Worm (Caenorhabditis elegans) whole organism, L1 larva: ENCODE data around the gene rad-50.

ENCODE experiments used
- C04F5.9 ChIP-seq: sonication (generic microtip); optimal IDR thresholded peaks from 2 replicates; lab custom pipeline; 2016; ENCODE audit warnings: missing genetic modification characterization, missing compliant biosample characterization
- Y116A8C.19 ChIP-seq: sonication (generic microtip); optimal IDR thresholded peaks from 2 replicates; lab custom pipeline; 2016; ENCODE audit warnings: missing compliant biosample characterization, missing genetic modification characterization, borderline replicate concordance
- alr-1 ChIP-seq: fragments of 200-800 bp; sonication (Bioruptor generic); optimal IDR thresholded peaks from 2 replicates; lab custom pipeline; 2018; ENCODE audit warnings: borderline replicate concordance, mild to moderate bottlenecking, missing genetic modification characterization, missing compliant biosample characterization
- ceh-63 ChIP-seq: fragments of 200-800 bp; sonication (Bioruptor generic); optimal IDR thresholded peaks from 2 replicates; lab custom pipeline; 2018; ENCODE audit warnings: mild to moderate bottlenecking, missing genetic modification characterization, missing compliant biosample characterization
- ceh-8 ChIP-seq: fragments of 200-800 bp; sonication (Bioruptor generic); optimal IDR thresholded peaks from 2 replicates; lab custom pipeline; 2018; ENCODE audit warnings: mild to moderate bottlenecking, missing genetic modification characterization, moderate library complexity, missing compliant biosample characterization
- ceh-88 ChIP-seq: fragments of 200-800 bp; sonication (Bioruptor generic); IDR thresholded peaks from 2 replicates; pipeline ENCODE4 v1.3.6; 2022; ENCODE audit warnings: missing genetic modification characterization, missing compliant biosample characterization
- ces-1 ChIP-seq: fragments of 150-350 bp; optimal IDR thresholded peaks from 2 replicates; lab custom pipeline; 2014; ENCODE audit warnings: missing biosample characterization, missing genetic modification reagents, missing genetic modification characterization
- dsc-1 ChIP-seq: sonication (generic microtip); optimal IDR thresholded peaks from 2 replicates; lab custom pipeline; 2016; ENCODE audit warnings: mild to moderate bottlenecking, missing genetic modification characterization, missing compliant biosample characterization
- efl-1 ChIP-seq, 4 experiments: fragments of 150-350 bp; optimal IDR thresholded peaks in 3 of 4; peaks in 1 of 4; 1 replicate in 1 of 4; 2 replicates in 3 of 4; lab custom pipeline; 2014; ENCODE audit warnings: missing biosample characterization in 2 of 4, missing genetic modification characterization in 2 of 4, missing genetic modification reagents in 2 of 4
- efl-3 ChIP-seq: fragments of 200-800 bp; sonication (Bioruptor generic); optimal IDR thresholded peaks from 2 replicates; lab custom pipeline; 2018; ENCODE audit warnings: mild to moderate bottlenecking, missing genetic modification characterization, missing compliant biosample characterization
- elt-2 ChIP-seq: sonication (generic microtip); optimal IDR thresholded peaks from 2 replicates; lab custom pipeline; 2016; ENCODE audit warnings: missing genetic modification characterization, mild to moderate bottlenecking, inconsistent platforms, missing compliant biosample characterization, missing genetic modification reagents
- elt-3 ChIP-seq, 6 experiments: fragments of 150-350 bp in 1 of 6; sonication (generic microtip); optimal IDR thresholded peaks; 2 replicates each; lab custom pipeline; 2017 to 2018; ENCODE audit warnings: missing biosample characterization in 6 of 6, missing genetic modification characterization in 6 of 6, inconsistent platforms in 1 of 6
- fos-1 ChIP-seq: fragments of 150-350 bp; optimal IDR thresholded peaks from 2 replicates; lab custom pipeline; 2014; ENCODE audit warnings: missing biosample characterization, missing genetic modification characterization
- hlh-17 ChIP-seq: fragments of 200-800 bp; sonication (Bioruptor generic); optimal IDR thresholded peaks from 2 replicates; lab custom pipeline; 2018; ENCODE audit warnings: missing genetic modification characterization, mild to moderate bottlenecking, missing compliant biosample characterization, moderate library complexity, borderline replicate concordance
- hlh-4 ChIP-seq: sonication (generic microtip); optimal IDR thresholded peaks from 2 replicates; lab custom pipeline; 2016; ENCODE audit warnings: mild to moderate bottlenecking, missing genetic modification characterization, missing compliant biosample characterization
- hpl-2 ChIP-seq: fragments of 150-350 bp; optimal IDR thresholded peaks from 2 replicates; lab custom pipeline; 2014; ENCODE audit warnings: missing biosample characterization, missing genetic modification reagents, missing genetic modification characterization
- jun-1 ChIP-seq: fragments of 150-350 bp; optimal IDR thresholded peaks from 2 replicates; lab custom pipeline; 2014; ENCODE audit warnings: missing biosample characterization, missing genetic modification reagents, missing genetic modification characterization
- lin-13 ChIP-seq: fragments of 150-350 bp; optimal IDR thresholded peaks from 2 replicates; lab custom pipeline; 2014; ENCODE audit warnings: missing biosample characterization, missing genetic modification reagents, missing genetic modification characterization
- lin-14 ChIP-seq: fragments of 200-800 bp; sonication (Bioruptor generic); optimal IDR thresholded peaks from 2 replicates; lab custom pipeline; 2018; ENCODE audit warnings: mild to moderate bottlenecking, missing genetic modification characterization, moderate library complexity, missing compliant biosample characterization
- lin-39 ChIP-seq: fragments of 150-350 bp; optimal IDR thresholded peaks from 2 replicates; lab custom pipeline; 2014; ENCODE audit warnings: missing biosample characterization, missing genetic modification reagents, missing genetic modification characterization
- lsy-2 ChIP-seq, 2 experiments: fragments of 150-350 bp; optimal IDR thresholded peaks; 2 replicates each; lab custom pipeline; 2014; ENCODE audit warnings: missing biosample characterization in 2 of 2, missing genetic modification characterization in 2 of 2
- mdl-1 ChIP-seq, 2 experiments: fragments of 150-350 bp; optimal IDR thresholded peaks; 2 replicates each; lab custom pipeline; 2014 to 2017; ENCODE audit warnings: missing biosample characterization in 2 of 2, missing genetic modification characterization in 2 of 2, inconsistent platforms in 1 of 2
- mef-2 ChIP-seq: fragments of 150-350 bp; optimal IDR thresholded peaks from 2 replicates; lab custom pipeline; 2014; ENCODE audit warnings: missing biosample characterization, missing genetic modification characterization
- mep-1 ChIP-seq: fragments of 150-350 bp; optimal IDR thresholded peaks from 2 replicates; lab custom pipeline; 2014; ENCODE audit warnings: missing biosample characterization, missing genetic modification characterization
- nhr-19 ChIP-seq: fragments of 200-800 bp; sonication (Bioruptor generic); conservative IDR thresholded peaks from 2 replicates; pipeline ENCODE4 v1.3.6; 2022; ENCODE audit warnings: missing genetic modification characterization, missing compliant biosample characterization
- nhr-20 ChIP-seq: sonication (generic microtip); optimal IDR thresholded peaks from 2 replicates; lab custom pipeline; 2016; ENCODE audit warnings: mild to moderate bottlenecking, missing genetic modification characterization, missing compliant biosample characterization
- nhr-28 ChIP-seq: fragments of 150-350 bp; optimal IDR thresholded peaks from 2 replicates; lab custom pipeline; 2014; ENCODE audit warnings: missing biosample characterization, missing genetic modification characterization
- nhr-71 ChIP-seq: sonication (generic microtip); optimal IDR thresholded peaks from 2 replicates; lab custom pipeline; 2016; ENCODE audit warnings: mild to moderate bottlenecking, missing genetic modification characterization, moderate library complexity, missing compliant biosample characterization
- nhr-76 ChIP-seq: sonication (generic microtip); optimal IDR thresholded peaks from 2 replicates; lab custom pipeline; 2017; ENCODE audit warnings: missing biosample characterization, missing genetic modification characterization
- nhr-85 ChIP-seq: sonication (generic microtip); peaks from one replicate; lab custom pipeline; 2016; ENCODE audit warnings: missing genetic modification characterization, inconsistent platforms, missing compliant biosample characterization
- nhr-90 ChIP-seq: sonication (generic microtip); optimal IDR thresholded peaks from 2 replicates; lab custom pipeline; 2016; ENCODE audit warnings: mild to moderate bottlenecking, missing genetic modification characterization, missing compliant biosample characterization; ENCODE audit not compliant: poor library complexity
- pag-3 ChIP-seq: sonication (generic microtip); optimal IDR thresholded peaks from 2 replicates; lab custom pipeline; 2017; ENCODE audit warnings: missing genetic modification characterization, mild to moderate bottlenecking, missing compliant biosample characterization, antibody characterized with exemption, borderline replicate concordance; ENCODE audit not compliant: insufficient read depth
- pqm-1 ChIP-seq: sonication (generic microtip); optimal IDR thresholded peaks from 3 replicates; lab custom pipeline; 2017; ENCODE audit warnings: missing biosample characterization, missing genetic modification characterization
- rnt-1 ChIP-seq: sonication (generic microtip); optimal IDR thresholded peaks from 2 replicates; lab custom pipeline; 2016; ENCODE audit warnings: mild to moderate bottlenecking, missing genetic modification characterization, moderate library complexity, missing compliant biosample characterization
- skn-1 ChIP-seq: fragments of 150-350 bp; optimal IDR thresholded peaks from 2 replicates; lab custom pipeline; 2014; ENCODE audit warnings: missing biosample characterization, missing genetic modification characterization
- snu-23 ChIP-seq: sonication (generic microtip); optimal IDR thresholded peaks from 2 replicates; lab custom pipeline; 2016; ENCODE audit warnings: missing genetic modification characterization, missing compliant biosample characterization
- sox-4 ChIP-seq: sonication (generic microtip); optimal IDR thresholded peaks from 2 replicates; lab custom pipeline; 2016; ENCODE audit warnings: missing genetic modification characterization, missing compliant biosample characterization
- sptf-1 ChIP-seq: fragments of 150-350 bp; optimal IDR thresholded peaks from 2 replicates; lab custom pipeline; 2014; ENCODE audit warnings: missing biosample characterization, missing genetic modification characterization
- swsn-7 ChIP-seq: sonication (generic microtip); optimal IDR thresholded peaks from 2 replicates; lab custom pipeline; 2016; ENCODE audit warnings: missing genetic modification characterization, missing compliant biosample characterization
- tbx-2 ChIP-seq: sonication (generic microtip); optimal IDR thresholded peaks from 2 replicates; lab custom pipeline; 2016; ENCODE audit warnings: missing genetic modification characterization, missing compliant biosample characterization
- tlp-1 ChIP-seq: fragments of 150-350 bp; optimal IDR thresholded peaks from 2 replicates; lab custom pipeline; 2014; ENCODE audit warnings: missing biosample characterization, missing genetic modification characterization
- unc-130 ChIP-seq: fragments of 150-350 bp; optimal IDR thresholded peaks from 2 replicates; lab custom pipeline; 2017; ENCODE audit warnings: missing biosample characterization, missing genetic modification characterization, inconsistent platforms
- unc-62 ChIP-seq: fragments of 150-350 bp; optimal IDR thresholded peaks from 2 replicates; lab custom pipeline; 2014; ENCODE audit warnings: missing biosample characterization, missing genetic modification reagents, missing genetic modification characterization
- unc-98 ChIP-seq: fragments of 200-800 bp; sonication (Bioruptor generic); IDR thresholded peaks from 2 replicates; pipeline ENCODE4 v1.3.6; 2022; ENCODE audit warnings: missing genetic modification characterization, missing compliant biosample characterization
- xbp-1 ChIP-seq: sonication (generic microtip); optimal IDR thresholded peaks from 2 replicates; lab custom pipeline; 2016; ENCODE audit warnings: missing genetic modification characterization, missing compliant biosample characterization
- zip-4 ChIP-seq: fragments of 200-800 bp; sonication (Bioruptor generic); optimal IDR thresholded peaks from 2 replicates; lab custom pipeline; 2018; ENCODE audit warnings: mild to moderate bottlenecking, missing genetic modification characterization, moderate library complexity, missing compliant biosample characterization
- ztf-4 ChIP-seq: fragments of 150-350 bp; optimal IDR thresholded peaks from 2 replicates; lab custom pipeline; 2014; ENCODE audit warnings: missing biosample characterization, missing genetic modification characterization

rad-50 gene

DNA sequence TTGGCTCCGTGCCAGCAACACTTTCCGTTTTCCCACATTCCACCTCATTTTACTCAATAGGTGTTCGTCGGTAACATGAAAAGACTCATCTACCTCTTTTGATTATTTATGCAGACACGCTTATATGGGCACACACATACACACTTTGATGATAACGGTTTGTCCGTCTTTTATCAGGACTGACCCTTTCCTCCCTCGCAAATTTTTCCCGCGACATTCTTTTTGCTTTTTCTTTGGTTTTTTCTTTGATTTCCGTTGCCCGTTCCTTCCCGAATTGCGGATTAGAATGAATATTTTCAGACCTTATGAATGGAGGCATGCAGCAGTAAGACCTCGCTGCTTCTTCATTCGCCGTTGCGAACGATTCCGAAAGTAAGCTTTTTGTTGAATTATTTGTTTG is 32.4 kb upstream of the rad-50 start, which contains the start of gene vab-8:
Gene vab-8 (plus strand): TSS at position 301 of the 400 bp plus-strand sequence.
- no peak for TF ChIP-seq skn-1 (tag; lab: Kevin White, UChicago)
- no peak for TF ChIP-seq mef-2
- TF ChIP-seq C04F5.9, result no peak
- no peak for TF ChIP-seq lin-14
- no peak for TF ChIP-seq efl-3
- TF ChIP-seq unc-62 (GFP tag; lab: Kevin White, UChicago), result no peak
- TF ChIP-seq lin-13 (GFP tag; lab: Kevin White, UChicago), result no peak
- TF ChIP-seq hlh-4 (tag; lab: Kevin White, UChicago), result no peak
- TF ChIP-seq jun-1 (tag; lab: Kevin White, UChicago), result no peak

DNA sequence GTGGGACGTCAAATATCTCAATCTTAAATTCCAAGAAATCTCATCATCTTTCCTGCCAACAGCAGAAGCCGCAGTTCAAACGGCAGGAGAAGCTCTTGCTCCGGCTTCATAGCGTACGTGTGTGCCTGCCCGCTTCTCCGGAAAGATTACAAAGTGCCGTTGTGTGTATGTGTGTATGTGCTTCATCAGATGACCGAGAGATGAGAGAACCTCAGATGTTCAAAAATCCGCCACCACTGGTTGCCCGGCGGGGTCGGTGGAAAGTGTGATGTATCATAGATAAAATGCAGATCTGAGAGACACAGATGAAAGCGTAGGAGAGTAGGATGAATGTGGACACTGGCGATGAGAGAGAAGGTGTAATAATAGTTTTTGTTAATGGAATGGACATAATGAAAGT is 12.0 kb upstream of the rad-50 start:
- TF ChIP-seq unc-62 (GFP tag; lab: Kevin White, UChicago) (no peak), sox-4 (no peak), rnt-1 (tag; lab: Kevin White, UChicago) (peak; percentile 58), zip-4 (GFP tag; lab: Kevin White, UChicago) (no peak), hlh-4 (tag; lab: Kevin White, UChicago) (no peak), pag-3 (tag; lab: Kevin White, UChicago) (peak; percentile 79), dsc-1 (tag; lab: Kevin White, UChicago) (no peak), alr-1 (no peak), lin-13 (GFP tag; lab: Kevin White, UChicago) (no peak), elt-2 (tag; lab: Kevin White, UChicago) (no peak), tlp-1 (tag; lab: Kevin White, UChicago) (no peak), tbx-2 (tag; lab: Kevin White, UChicago) (no peak), ceh-88 (GFP tag; lab: Robert Waterston, UW) (no peak), nhr-90 (no peak), ceh-8 (GFP tag; lab: Kevin White, UChicago) (no peak), swsn-7 (tag; lab: Kevin White, UChicago) (no peak), lin-14 (peak; percentile 80), unc-98 (GFP tag; lab: Robert Waterston, UW) (no peak), elt-3 (tag; optimal IDR thresholded peaks at IDR 0.05; lab: Kevin White, UChicago) (no peak), snu-23 (peak; percentile 22), nhr-28 (no peak), nhr-19 (GFP tag; lab: Robert Waterston, UW) (peak; percentile 42), lin-39 (tag; lab: Kevin White, UChicago) (no peak), pqm-1 (tag; lab: Kevin White, UChicago) (no peak), nhr-71 (tag; lab: Kevin White, UChicago) (peak; percentile 65), mdl-1 (tag; optimal IDR thresholded peaks at IDR 0.05; lab: Kevin White, UChicago) (no peak), lsy-2 (tag; optimal IDR thresholded peaks at IDR 0.05; lab: Kevin White, UChicago) (no peak), skn-1 (tag; lab: Kevin White, UChicago) (no peak), hlh-17 (no peak), unc-130 (tag; lab: Kevin White, UChicago) (peak; percentile 15), ces-1 (GFP tag; lab: Kevin White, UChicago) (no peak), mep-1 (tag; lab: Kevin White, UChicago) (no peak)

DNA sequence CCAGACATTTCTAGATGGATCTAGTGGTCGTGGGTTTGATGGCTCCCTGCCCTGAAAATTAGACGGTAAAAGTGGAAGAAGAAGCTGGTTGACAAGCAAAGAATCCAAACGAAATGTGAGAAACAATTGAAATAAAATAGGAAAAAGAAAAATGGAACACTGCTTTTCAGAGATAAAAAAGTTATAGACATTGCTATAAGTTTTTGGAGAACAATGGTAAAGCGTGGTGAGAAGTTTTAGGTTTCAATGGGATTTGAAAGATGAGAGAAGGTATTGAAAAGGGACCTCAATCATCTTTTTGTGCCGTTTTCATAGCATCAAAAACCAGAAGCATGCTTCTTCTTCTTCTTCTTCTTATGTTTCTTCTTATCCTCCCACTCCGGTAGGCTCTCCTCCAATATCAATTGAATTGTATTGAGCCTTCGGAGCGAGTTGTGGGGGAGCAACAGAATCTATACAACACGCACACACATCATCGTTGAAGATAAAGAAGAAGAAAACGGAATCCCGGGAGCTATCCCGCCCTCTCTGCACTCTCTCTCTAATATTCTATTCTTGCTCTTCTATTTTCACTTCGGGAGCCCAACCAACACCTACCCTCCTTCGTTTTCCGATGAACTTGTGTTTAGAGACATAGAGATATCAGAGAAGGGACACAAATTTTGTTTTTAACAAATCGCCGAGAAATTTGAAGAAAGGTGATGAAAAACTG is 11.0 kb upstream of the rad-50 start, which contains the start of gene myo-3:
Gene myo-3 (minus strand): TSS at position 51 of the 712 bp plus-strand sequence.
- TF ChIP-seq hpl-2 (GFP tag; lab: Kevin White, UChicago) (no peak), nhr-71 (tag; lab: Kevin White, UChicago) (peak; percentile 68), efl-3 (no peak), rnt-1 (tag; lab: Kevin White, UChicago) (peak; percentile 61), xbp-1 (no peak), lin-39 (tag; lab: Kevin White, UChicago) (no peak), zip-4 (GFP tag; lab: Kevin White, UChicago) (no peak), lsy-2 (tag; optimal IDR thresholded peaks at IDR 0.05; lab: Kevin White, UChicago) (peak in 1 of 2 experiments; percentile 27), ztf-4 (no peak), sptf-1 (tag; lab: Kevin White, UChicago) (no peak), dsc-1 (tag; lab: Kevin White, UChicago) (peak; percentile 23), nhr-76 (tag; lab: Kevin White, UChicago) (no peak), fos-1 (tag; lab: Kevin White, UChicago) (no peak), nhr-19 (GFP tag; lab: Robert Waterston, UW) (peak; percentile 26), lin-14 (peak; percentile 79), efl-1 (optimal IDR thresholded peaks at IDR 0.05; lab: Kevin White, UChicago) (no peak), efl-1 (GFP tag; optimal IDR thresholded peaks at IDR 0.05 in 1 of 2; lab: Kevin White, UChicago) (peak in 1 of 2 experiments; percentile 31), Y116A8C.19 (no peak), ceh-63 (GFP tag; lab: Kevin White, UChicago) (no peak), unc-130 (tag; lab: Kevin White, UChicago) (peak; percentile 13), nhr-20 (tag; lab: Kevin White, UChicago) (peak; percentile 8), nhr-85 (tag; lab: Kevin White, UChicago) (no peak)
